Fruit fly (Drosophila melanogaster) whole organism, embryonic: ENCODE measurements around the gene fal.
A peak's percentile ranks its signal among the peaks of the same experiment; 100 is the strongest.

Experiments used
- ATbp ChIP-seq: fragments of 200-800 bp; sonication (Bioruptor generic); optimal IDR thresholded peaks from 2 replicates; lab custom pipeline; 2017; ENCODE audit warnings: missing biosample characterization, mild to moderate bottlenecking, missing genetic modification characterization, missing genetic modification reagents
- Ada2b ChIP-seq: fragments of 200-800 bp; sonication (Bioruptor generic); IDR thresholded peaks from 2 replicates; pipeline ENCODE4 v1.3.6; 2022; ENCODE audit warnings: missing biosample characterization, missing genetic modification characterization
- Antp ChIP-seq: fragments of 200-800 bp; sonication (Bioruptor generic); optimal IDR thresholded peaks from 3 replicates; lab custom pipeline; 2016; ENCODE audit warnings: missing biosample characterization, missing genetic modification characterization
- Asciz ChIP-seq: fragments of 200-800 bp; sonication (Bioruptor generic); optimal IDR thresholded peaks from 2 replicates; lab custom pipeline; 2017; ENCODE audit warnings: missing biosample characterization, mild to moderate bottlenecking, missing genetic modification characterization, missing genetic modification reagents
- Blimp-1 ChIP-seq: fragments of 200-800 bp; sonication (Bioruptor generic); optimal IDR thresholded peaks from 3 replicates; lab custom pipeline; 2018; ENCODE audit warnings: missing biosample characterization, missing genetic modification characterization, mild to moderate bottlenecking, moderate library complexity, missing genetic modification reagents
- BtbVII ChIP-seq: fragments of 200-800 bp; sonication (Bioruptor generic); optimal IDR thresholded peaks from 3 replicates; lab custom pipeline; 2017; ENCODE audit warnings: missing biosample characterization, mild to moderate bottlenecking, missing genetic modification characterization
- CG10979 ChIP-seq: fragments of 200-800 bp; sonication (Bioruptor generic); optimal IDR thresholded peaks from 2 replicates; lab custom pipeline; 2018; ENCODE audit warnings: missing biosample characterization, mild to moderate bottlenecking, missing genetic modification characterization, moderate library complexity
- CG12104 ChIP-seq: fragments of 200-800 bp; sonication (Bioruptor generic); optimal IDR thresholded peaks from 3 replicates; lab custom pipeline; 2016; ENCODE audit warnings: missing biosample characterization, missing genetic modification characterization
- CG13296 ChIP-seq: fragments of 200-800 bp; sonication (Bioruptor generic); optimal IDR thresholded peaks from 3 replicates; lab custom pipeline; 2018; ENCODE audit warnings: missing biosample characterization, mild to moderate bottlenecking, missing genetic modification characterization
- CG17568 ChIP-seq: fragments of 200-800 bp; sonication (Bioruptor generic); optimal IDR thresholded peaks from 2 replicates; lab custom pipeline; 2018; ENCODE audit warnings: missing biosample characterization, mild to moderate bottlenecking, missing genetic modification characterization, moderate library complexity
- CG18599 ChIP-seq: fragments of 200-800 bp; sonication (Bioruptor generic); optimal IDR thresholded peaks from 3 replicates; lab custom pipeline; 2017; ENCODE audit warnings: missing biosample characterization, missing genetic modification characterization, mild to moderate bottlenecking, moderate library complexity, missing genetic modification reagents
- CG18619 ChIP-seq: fragments of 200-800 bp; sonication (Bioruptor generic); optimal IDR thresholded peaks from 3 replicates; lab custom pipeline; 2017; ENCODE audit warnings: missing biosample characterization, mild to moderate bottlenecking, missing genetic modification characterization
- CG2199 ChIP-seq: fragments of 200-800 bp; sonication (Bioruptor generic); IDR thresholded peaks from 3 replicates; pipeline ENCODE4 v1.3.6; 2022; ENCODE audit warnings: missing biosample characterization, missing genetic modification characterization
- CG2875 ChIP-seq: fragments of 200-800 bp; sonication (Bioruptor generic); optimal IDR thresholded peaks from 2 replicates; lab custom pipeline; 2017; ENCODE audit warnings: missing biosample characterization, mild to moderate bottlenecking, missing genetic modification characterization, missing genetic modification reagents
- CG3281 ChIP-seq: fragments of 200-800 bp; sonication (Bioruptor generic); optimal IDR thresholded peaks from 3 replicates; lab custom pipeline; 2017; ENCODE audit warnings: missing biosample characterization, mild to moderate bottlenecking, missing genetic modification characterization
- CG33557 ChIP-seq: fragments of 200-800 bp; sonication (Bioruptor generic); optimal IDR thresholded peaks from 2 replicates; lab custom pipeline; 2019; ENCODE audit warnings: missing biosample characterization, mild to moderate bottlenecking, missing genetic modification characterization, moderate library complexity
- CG3407 ChIP-seq: fragments of 200-800 bp; sonication (Bioruptor generic); optimal IDR thresholded peaks from 2 replicates; lab custom pipeline; 2018; ENCODE audit warnings: missing biosample characterization, mild to moderate bottlenecking, missing genetic modification characterization
- CG4360 ChIP-seq: fragments of 200-800 bp; sonication (Bioruptor generic); IDR thresholded peaks from 2 replicates; pipeline ENCODE4 v1.3.6; 2022; ENCODE audit warnings: missing biosample characterization, missing genetic modification characterization
- CG43689 ChIP-seq: fragments of 200-800 bp; sonication (Bioruptor generic); IDR thresholded peaks from 2 replicates; pipeline ENCODE4 v1.3.6; 2022; ENCODE audit warnings: missing biosample characterization, missing genetic modification characterization
- CG4707 ChIP-seq: fragments of 200-800 bp; sonication (Bioruptor generic); optimal IDR thresholded peaks from 2 replicates; lab custom pipeline; 2018; ENCODE audit warnings: missing biosample characterization, mild to moderate bottlenecking, missing genetic modification characterization, moderate library complexity
- CG6175 ChIP-seq: fragments of 200-800 bp; sonication (Bioruptor generic); IDR thresholded peaks from 3 replicates; pipeline ENCODE4 v1.3.6; 2022; ENCODE audit warnings: missing biosample characterization, missing genetic modification characterization
- CG6813 ChIP-seq: fragments of 200-800 bp; sonication (Bioruptor generic); optimal IDR thresholded peaks from 2 replicates; lab custom pipeline; 2017; ENCODE audit warnings: missing biosample characterization, missing genetic modification characterization, mild to moderate bottlenecking, moderate library complexity, missing genetic modification reagents
- CG6854 ChIP-seq: fragments of 200-800 bp; sonication (Bioruptor generic); optimal IDR thresholded peaks from 3 replicates; lab custom pipeline; 2017; ENCODE audit warnings: missing biosample characterization, mild to moderate bottlenecking, missing genetic modification characterization
- CG7963 ChIP-seq: fragments of 200-800 bp; sonication (Bioruptor generic); IDR thresholded peaks from 3 replicates; pipeline ENCODE4 v1.3.6; 2022; ENCODE audit warnings: missing biosample characterization, missing genetic modification characterization; ENCODE audit not compliant: partially characterized antibody
- CG8924 ChIP-seq: fragments of 200-800 bp; optimal IDR thresholded peaks from 3 replicates; lab custom pipeline; 2019; ENCODE audit warnings: missing biosample characterization, mild to moderate bottlenecking, missing genetic modification characterization, moderate library complexity
- D19A ChIP-seq: fragments of 200-800 bp; optimal IDR thresholded peaks from 3 replicates; lab custom pipeline; 2019; ENCODE audit warnings: missing biosample characterization, mild to moderate bottlenecking, missing genetic modification characterization, moderate library complexity
- Dek ChIP-seq: fragments of 200-800 bp; sonication (Bioruptor generic); optimal IDR thresholded peaks from 3 replicates; lab custom pipeline; 2019; ENCODE audit warnings: missing biosample characterization, mild to moderate bottlenecking, missing genetic modification characterization, moderate library complexity
- Ets65A ChIP-seq: fragments of 200-800 bp; sonication (Bioruptor generic); peaks from one replicate; lab custom pipeline; 2016; ENCODE audit warnings: missing biosample characterization, missing genetic modification characterization
- Ets97D ChIP-seq: fragments of 200-800 bp; sonication (Bioruptor generic); optimal IDR thresholded peaks from 3 replicates; lab custom pipeline; 2016; ENCODE audit warnings: missing biosample characterization, missing genetic modification characterization
- H2.0 ChIP-seq: fragments of 200-800 bp; sonication (Bioruptor generic); IDR thresholded peaks from 2 replicates; pipeline ENCODE4 v1.3.6; 2022; ENCODE audit warnings: missing biosample characterization, missing genetic modification characterization
- HLH3B ChIP-seq: fragments of 200-800 bp; sonication (Bioruptor generic); IDR thresholded peaks from 2 replicates; pipeline ENCODE4 v1.3.6; 2022; ENCODE audit warnings: missing biosample characterization, missing genetic modification characterization
- HmgD ChIP-seq: fragments of 200-800 bp; sonication (Bioruptor generic); optimal IDR thresholded peaks from 3 replicates; lab custom pipeline; 2016; ENCODE audit warnings: missing biosample characterization, missing genetic modification characterization
- Med ChIP-seq: fragments of 200-800 bp; sonication (Bioruptor generic); peaks from one replicate; lab custom pipeline; 2016; ENCODE audit warnings: missing biosample characterization, missing genetic modification characterization, mild to moderate bottlenecking, inconsistent platforms, moderate library complexity
- NfI ChIP-seq: fragments of 200-800 bp; sonication (Bioruptor generic); optimal IDR thresholded peaks from 3 replicates; lab custom pipeline; 2018; ENCODE audit warnings: missing biosample characterization, mild to moderate bottlenecking, missing genetic modification characterization, moderate library complexity
- Spps ChIP-seq: fragments of 200-800 bp; sonication (Bioruptor generic); optimal IDR thresholded peaks from 2 replicates; lab custom pipeline; 2018; ENCODE audit warnings: missing biosample characterization, mild to moderate bottlenecking, missing genetic modification characterization
- Vsx1 ChIP-seq: fragments of 200-800 bp; sonication (Bioruptor generic); optimal IDR thresholded peaks from 2 replicates; lab custom pipeline; 2017; ENCODE audit warnings: missing biosample characterization, mild to moderate bottlenecking, missing genetic modification characterization, missing genetic modification reagents
- ara ChIP-seq: fragments of 200-800 bp; sonication (Bioruptor generic); IDR thresholded peaks from 2 replicates; pipeline ENCODE4 v1.3.6; 2022; ENCODE audit warnings: missing biosample characterization, missing genetic modification characterization
- bab2 ChIP-seq: fragments of 200-800 bp; sonication (Bioruptor generic); optimal IDR thresholded peaks from 2 replicates; lab custom pipeline; 2016; ENCODE audit warnings: missing biosample characterization, missing genetic modification characterization
- bbx ChIP-seq: fragments of 200-800 bp; sonication (Bioruptor generic); IDR thresholded peaks from 2 replicates; pipeline ENCODE4 v1.3.6; 2022; ENCODE audit warnings: missing biosample characterization, missing genetic modification characterization; ENCODE audit not compliant: partially characterized antibody
- dm ChIP-seq: fragments of 200-800 bp; sonication (Bioruptor generic); optimal IDR thresholded peaks from 3 replicates; lab custom pipeline; 2016; ENCODE audit warnings: missing biosample characterization, missing genetic modification characterization
- eyg ChIP-seq: fragments of 200-800 bp; sonication (Bioruptor generic); optimal IDR thresholded peaks from 3 replicates; lab custom pipeline; 2016; ENCODE audit warnings: missing biosample characterization, missing genetic modification characterization
- grau ChIP-seq: fragments of 200-800 bp; optimal IDR thresholded peaks from 3 replicates; lab custom pipeline; 2019; ENCODE audit warnings: missing biosample characterization, mild to moderate bottlenecking, missing genetic modification characterization, moderate library complexity
- inv ChIP-seq: fragments of 200-800 bp; sonication (Bioruptor generic); IDR thresholded peaks from 2 replicates; pipeline ENCODE4 v1.3.6; 2022; ENCODE audit warnings: missing biosample characterization, missing genetic modification characterization; ENCODE audit not compliant: partially characterized antibody
- nau ChIP-seq: fragments of 200-800 bp; sonication (Bioruptor generic); optimal IDR thresholded peaks from 3 replicates; lab custom pipeline; 2017; ENCODE audit warnings: missing biosample characterization, mild to moderate bottlenecking, missing genetic modification characterization, missing genetic modification reagents
- ranshi ChIP-seq: fragments of 200-800 bp; sonication (Bioruptor generic); IDR thresholded peaks from 2 replicates; pipeline ENCODE4 v1.3.6; 2022; ENCODE audit warnings: missing biosample characterization, missing genetic modification characterization
- rib ChIP-seq: fragments of 200-800 bp; sonication (Bioruptor generic); IDR thresholded peaks from 2 replicates; pipeline ENCODE4 v1.3.6; 2022; ENCODE audit warnings: missing biosample characterization, missing genetic modification characterization
- ro ChIP-seq: fragments of 200-800 bp; sonication (Bioruptor generic); IDR thresholded peaks from 2 replicates; pipeline ENCODE4 v1.3.6; 2022; ENCODE audit warnings: missing biosample characterization, missing genetic modification characterization
- salm ChIP-seq: fragments of 200-800 bp; sonication (Bioruptor generic); optimal IDR thresholded peaks from 2 replicates; lab custom pipeline; 2018; ENCODE audit warnings: missing biosample characterization, mild to moderate bottlenecking, missing genetic modification characterization
- schlank ChIP-seq: fragments of 200-800 bp; sonication (Bioruptor generic); optimal IDR thresholded peaks from 2 replicates; lab custom pipeline; 2018; ENCODE audit warnings: missing biosample characterization, mild to moderate bottlenecking, missing genetic modification characterization
- shn ChIP-seq: fragments of 200-800 bp; sonication (Bioruptor generic); optimal IDR thresholded peaks from 3 replicates; lab custom pipeline; 2016; ENCODE audit warnings: missing biosample characterization, missing genetic modification characterization
- zen2 ChIP-seq: fragments of 200-800 bp; sonication (Bioruptor generic); IDR thresholded peaks from 3 replicates; pipeline ENCODE4 v1.3.6; 2022; ENCODE audit warnings: missing biosample characterization, missing genetic modification characterization; ENCODE audit not compliant: partially characterized antibody

The fal gene

DNA sequence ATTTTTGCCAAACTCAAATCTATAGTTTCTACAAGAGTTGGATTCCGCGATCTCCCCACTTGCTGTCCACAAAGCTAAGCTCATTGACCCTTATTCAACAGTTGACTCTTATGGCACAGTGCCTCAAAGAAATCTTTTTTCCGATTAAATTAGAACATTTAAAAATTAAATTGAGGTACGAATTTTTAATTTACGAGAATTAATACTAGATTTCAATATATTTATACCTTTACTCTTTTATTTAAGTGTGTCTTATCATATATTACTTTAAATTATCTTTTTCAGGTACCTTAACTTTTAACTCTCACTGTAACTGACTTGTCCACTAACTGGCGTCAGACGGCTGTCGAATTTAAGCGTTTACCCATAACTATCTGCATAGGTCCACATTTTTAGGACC lies 43.9 kb downstream of the fal start (continued):
- no peak for TF ChIP-seq CG33557 (GFP tag; lab: Kevin White, UChicago)
- TF ChIP-seq zen2 (GFP tag; lab: Robert Waterston, UW), result no peak
- TF ChIP-seq Spps (tag; lab: Kevin White, UChicago), result no peak
- peak; percentile 51 for TF ChIP-seq D19A (tag; lab: Kevin White, UChicago)
- TF ChIP-seq CG2875 (GFP tag; lab: Kevin White, UChicago), result no peak
- no peak for TF ChIP-seq eyg (GFP tag; lab: Kevin White, UChicago)
- TF ChIP-seq HLH3B, result peak; percentile 56
- TF ChIP-seq HmgD (GFP tag; lab: Kevin White, UChicago), result no peak
- peak; percentile 43 for TF ChIP-seq CG8924 (tag; lab: Kevin White, UChicago)
- TF ChIP-seq bab2 (GFP tag; lab: Kevin White, UChicago), result no peak
- TF ChIP-seq Ets97D (GFP tag; lab: Kevin White, UChicago), result no peak
- TF ChIP-seq ara, result no peak
- TF ChIP-seq NfI (GFP tag; lab: Kevin White, UChicago), result no peak
- TF ChIP-seq Ets65A (GFP tag; lab: Kevin White, UChicago), result peak; percentile 57
- TF ChIP-seq ro, result no peak
- no peak for TF ChIP-seq dm (GFP tag; lab: Kevin White, UChicago)
- TF ChIP-seq inv (GFP tag; lab: Robert Waterston, UW), result no peak
- no peak for TF ChIP-seq CG6175 (GFP tag; lab: Robert Waterston, UW)
- no peak for TF ChIP-seq CG43689 (GFP tag; lab: Robert Waterston, UW)
- TF ChIP-seq shn (GFP tag; lab: Kevin White, UChicago), result no peak
- TF ChIP-seq Antp, result no peak
- no peak for TF ChIP-seq schlank (tag; lab: Kevin White, UChicago)
- TF ChIP-seq Dek (tag; lab: Kevin White, UChicago), result no peak
- no peak for TF ChIP-seq H2.0
- peak; percentile 60 for TF ChIP-seq CG10979

DNA sequence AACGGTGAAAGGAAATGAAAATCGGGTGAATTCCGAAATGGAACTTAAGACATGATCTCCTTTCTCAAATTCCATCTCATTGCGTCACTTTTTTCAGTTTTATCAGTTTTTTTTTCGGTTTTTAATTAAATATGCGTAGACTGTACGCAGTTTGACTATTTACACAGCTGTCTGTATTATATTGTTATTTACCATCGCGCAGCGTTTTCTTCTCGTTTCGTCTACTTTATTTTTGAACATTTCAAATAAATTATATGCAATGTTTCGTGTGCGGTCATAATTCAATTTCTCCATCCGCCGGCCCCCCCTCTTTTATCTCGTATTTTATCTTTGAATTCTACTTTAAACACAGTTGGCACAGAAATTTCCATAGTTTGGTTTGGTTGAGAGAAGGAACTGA lies 46.2 kb downstream of the fal start:
- TF ChIP-seq CG3281 (peak; percentile 2), CG2199 (GFP tag; lab: Robert Waterston, UW) (no peak), CG6813 (GFP tag; lab: Kevin White, UChicago) (peak; percentile 18), CG7963 (no peak), CG12104 (GFP tag; lab: Kevin White, UChicago) (no peak), CG4707 (GFP tag; lab: Kevin White, UChicago) (peak; percentile 7), rib (GFP tag; lab: Robert Waterston, UW) (no peak), ranshi (GFP tag; lab: Robert Waterston, UW) (no peak), ATbp (peak; percentile 64), salm (tag; lab: Kevin White, UChicago) (no peak), CG18619 (GFP tag; lab: Kevin White, UChicago) (peak; percentile 1), Vsx1 (peak; percentile 44), CG13296 (peak; percentile 5), Ada2b (GFP tag; lab: Robert Waterston, UW) (no peak), grau (tag; lab: Kevin White, UChicago) (no peak), Blimp-1 (GFP tag; lab: Kevin White, UChicago) (peak; percentile 6), nau (GFP tag; lab: Kevin White, UChicago) (peak; percentile 40), CG6854 (GFP tag; lab: Kevin White, UChicago) (peak; percentile 9), BtbVII (GFP tag; lab: Kevin White, UChicago) (peak; percentile 42), CG3407 (GFP tag; lab: Kevin White, UChicago) (peak; percentile 10), CG18599 (GFP tag; lab: Kevin White, UChicago) (peak; percentile 70), Med (GFP tag; lab: Kevin White, UChicago) (peak; percentile 64), CG4360 (GFP tag; lab: Robert Waterston, UW) (no peak), CG17568 (peak; percentile 9), bbx (no peak), Asciz (GFP tag; lab: Kevin White, UChicago) (peak; percentile 12)
